Worm (Caenorhabditis elegans): Measurements from ENCODE around the gene B0564.2.

- TF ChIP-seq daf-19 (GFP tag; conservative IDR thresholded peaks at IDR 0.05) (no peak), lin-38 (GFP tag; IDR thresholded peaks at IDR 0.05) (no peak)
Measured at ce11 chrIV:13125999-13126398, 18.5 kb downstream of the B0564.2 start.
